Worm (Caenorhabditis elegans): ENCODE results near the gene tag-151.
A peak's percentile ranks its signal among the peaks of the same experiment; 100 is the strongest.

Gene tag-151

ce11 chrII:4703011-4703410, 7.1 kb upstream of the tag-151 start:
- TF ChIP-seq mbf-1 (tag; optimal IDR thresholded peaks at IDR 0.05) (no peak), mdl-1 (tag; optimal IDR thresholded peaks at IDR 0.05) (no peak), lin-13 (GFP tag; optimal IDR thresholded peaks at IDR 0.05) (no peak), sem-4 (tag; optimal IDR thresholded peaks at IDR 0.05) (no peak), nhr-23 (tag; optimal IDR thresholded peaks at IDR 0.05) (no peak), ztf-1 (GFP tag; conservative IDR thresholded peaks at IDR 0.05) (no peak), zag-1 (tag; optimal IDR thresholded peaks at IDR 0.05) (no peak), unc-62 (GFP tag; optimal IDR thresholded peaks at IDR 0.05) (no peak), egl-27 (tag; optimal IDR thresholded peaks at IDR 0.05) (no peak), unc-39 (tag; optimal IDR thresholded peaks at IDR 0.05) (no peak)

DNA sequence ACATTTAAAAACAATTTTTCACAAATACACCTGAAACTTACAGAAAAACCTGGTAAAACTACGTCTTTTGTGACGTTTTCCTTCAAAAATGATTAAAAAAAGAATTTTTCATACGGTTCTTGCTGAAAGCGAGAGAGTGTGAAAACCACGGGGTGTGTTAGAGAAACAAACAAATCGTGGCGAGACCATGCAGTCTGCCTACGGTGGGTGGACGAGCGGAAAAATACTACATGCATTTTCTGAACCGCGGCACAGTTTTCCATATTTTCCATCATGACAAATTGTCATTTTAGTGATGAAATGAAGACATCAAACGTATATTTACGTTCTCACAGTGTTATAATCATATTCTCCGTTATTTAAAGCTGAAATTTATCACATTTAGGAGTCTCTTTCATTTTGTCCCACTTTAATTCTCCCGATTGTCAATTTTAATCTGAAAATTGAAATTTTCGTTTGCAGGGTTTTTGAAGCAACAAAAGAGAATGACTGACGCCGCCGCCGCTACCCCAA, 3.7 kb upstream of the tag-151 start, which contains the start of the genes F10G7.9 and tsn-1:
Gene F10G7.9 (minus strand): TSS at position 127 of the 513 bp plus-strand sequence.
Gene tsn-1 (plus strand): TSS at position 463 of the 513 bp plus-strand sequence.
- no peak for TF ChIP-seq ztf-4 (tag; optimal IDR thresholded peaks at IDR 0.05)
- peak; percentile 52 for TF ChIP-seq crh-2 (tag; optimal IDR thresholded peaks at IDR 0.05)
- TF ChIP-seq egl-27 (tag; optimal IDR thresholded peaks at IDR 0.05) = peak; percentile 23
- peak; percentile 25 for TF ChIP-seq ama-1 (optimal IDR thresholded peaks at IDR 0.05)
- peak; percentile 69 for TF ChIP-seq fos-1 (tag; optimal IDR thresholded peaks at IDR 0.05)
- TF ChIP-seq dmd-4 (tag; optimal IDR thresholded peaks at IDR 0.05) = no peak
- peak; percentile 45 for TF ChIP-seq lin-11 (tag; optimal IDR thresholded peaks at IDR 0.05)
- peak; percentile 22 for TF ChIP-seq sma-9 (GFP tag; optimal IDR thresholded peaks at IDR 0.05)
- TF ChIP-seq sma-9 (tag; optimal IDR thresholded peaks at IDR 0.05) = no peak
- TF ChIP-seq nhr-21 (tag; optimal IDR thresholded peaks at IDR 0.05) = peak; percentile 7
- no peak for TF ChIP-seq elt-3 (tag; optimal IDR thresholded peaks at IDR 0.05)
- TF ChIP-seq F13H6.1 (tag; optimal IDR thresholded peaks at IDR 0.05) = peak; percentile 35
- no peak for TF ChIP-seq ztf-11 (tag; optimal IDR thresholded peaks at IDR 0.05)
- TF ChIP-seq sma-3 (GFP tag; optimal IDR thresholded peaks at IDR 0.05) = peak; percentile 47
- peak; percentile 86 to 97 for TF ChIP-seq lsy-2 (tag; optimal IDR thresholded peaks at IDR 0.05)
- peak; percentile 29 for TF ChIP-seq nhr-129 (tag; optimal IDR thresholded peaks at IDR 0.05)
- peak; percentile 82 for TF ChIP-seq C34F6.9 (tag; optimal IDR thresholded peaks at IDR 0.05)
- TF ChIP-seq gmeb-1 (tag; optimal IDR thresholded peaks at IDR 0.05) = peak; percentile 69
- no peak for TF ChIP-seq unc-62 (GFP tag; optimal IDR thresholded peaks at IDR 0.05)
- peak; percentile 67 for TF ChIP-seq unc-55 (GFP tag; optimal IDR thresholded peaks at IDR 0.05)
- peak; percentile 41 for TF ChIP-seq nhr-25 (tag; optimal IDR thresholded peaks at IDR 0.05)

- TF ChIP-seq egl-27 (tag; optimal IDR thresholded peaks at IDR 0.05) (no peak), nhr-77 (tag; optimal IDR thresholded peaks at IDR 0.05) (no peak), nhr-237 (tag; optimal IDR thresholded peaks at IDR 0.05) (no peak), sem-4 (tag; optimal IDR thresholded peaks at IDR 0.05) (no peak), ceh-82 (tag; optimal IDR thresholded peaks at IDR 0.05) (no peak), nhr-6 (tag; optimal IDR thresholded peaks at IDR 0.05) (no peak), ceh-16 (tag; optimal IDR thresholded peaks at IDR 0.05) (no peak), nhr-25 (tag; optimal IDR thresholded peaks at IDR 0.05) (no peak), blmp-1 (tag; optimal IDR thresholded peaks at IDR 0.05; ENCODE audit: insufficient read depth) (no peak), mbf-1 (tag; optimal IDR thresholded peaks at IDR 0.05) (no peak), gmeb-1 (tag; optimal IDR thresholded peaks at IDR 0.05) (no peak)
These were observed 736 bp downstream of the tag-151 start for ce11 chrII:4710813-4711212.

- TF ChIP-seq snpc-4 (tag; optimal IDR thresholded peaks at IDR 0.05) (no peak), crh-2 (tag; optimal IDR thresholded peaks at IDR 0.05) (peak; percentile 15), fos-1 (tag; optimal IDR thresholded peaks at IDR 0.05) (peak; percentile 66), nhr-77 (tag; optimal IDR thresholded peaks at IDR 0.05) (no peak), nhr-129 (tag; optimal IDR thresholded peaks at IDR 0.05) (peak; percentile 17), ceh-82 (tag; optimal IDR thresholded peaks at IDR 0.05) (no peak), dmd-4 (tag; optimal IDR thresholded peaks at IDR 0.05) (no peak), F13H6.1 (tag; optimal IDR thresholded peaks at IDR 0.05) (peak; percentile 29), nhr-21 (tag; optimal IDR thresholded peaks at IDR 0.05) (no peak)
These were observed 5.6 kb downstream of the tag-151 start, which contains the start of gene F41C3.8 for ce11 chrII:4715676-4716075. Gene F41C3.8 (plus strand): TSS chrII:4716046.

All from whole organism, L2 larva.